Fruit fly (Drosophila melanogaster): ENCODE results near the gene CG46448.

Gene CG46448

DNA sequence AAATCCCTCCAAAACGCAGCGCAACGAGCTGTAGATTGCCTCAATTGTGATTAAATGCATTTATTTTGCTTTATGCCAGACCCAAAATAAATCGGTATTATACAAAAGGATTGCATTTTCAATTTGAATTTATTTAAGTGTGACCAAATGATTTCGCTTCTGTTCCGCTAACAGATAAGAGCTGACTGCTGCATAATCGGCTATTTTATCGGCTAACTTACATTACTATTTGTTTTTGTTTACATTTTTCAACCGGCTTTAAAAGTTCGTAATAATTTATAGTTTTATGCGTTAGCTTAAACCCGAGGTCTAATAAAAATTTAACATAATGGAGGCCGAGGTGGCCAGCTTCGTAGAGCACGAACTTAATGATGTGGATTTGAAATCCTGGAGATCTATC, 8.5 kb upstream of the CG46448 start, which contains the start of gene PIG-Wa (continued):
- peak; percentile 64 for TF ChIP-seq amos (GFP tag; IDR thresholded peaks at IDR 0.05; ENCODE audit: partially characterized antibody)
- TF ChIP-seq Dll (GFP tag; IDR thresholded peaks at IDR 0.05; ENCODE audit: partially characterized antibody), result 0 out of 4 replicates have a peak, but pooled peaks have one; percentile 17
- TF ChIP-seq Kr (GFP tag; optimal IDR thresholded peaks at IDR 0.05), result no peak
- TF ChIP-seq CG11504 (tag; optimal IDR thresholded peaks at IDR 0.05), result peak; percentile 13
- TF ChIP-seq Dref (GFP tag; IDR thresholded peaks at IDR 0.05), result peak; percentile 86
- TF ChIP-seq Myb (GFP tag; optimal IDR thresholded peaks at IDR 0.05), result peak; percentile 86
- TF ChIP-seq Dp (GFP tag; optimal IDR thresholded peaks at IDR 0.05), result peak; percentile 91
- no peak for TF ChIP-seq CG3995 (GFP tag; optimal IDR thresholded peaks at IDR 0.05)
- no peak for TF ChIP-seq CG11696 (GFP tag; IDR thresholded peaks at IDR 0.05)
- no peak for TF ChIP-seq CG9876 (GFP tag; optimal IDR thresholded peaks at IDR 0.05)
- no peak for TF ChIP-seq B-H2 (GFP tag; optimal IDR thresholded peaks at IDR 0.05)
- no peak for TF ChIP-seq sug (tag; optimal IDR thresholded peaks at IDR 0.05)
- no peak for TF ChIP-seq Aef1 (GFP tag; IDR thresholded peaks at IDR 0.05)
- TF ChIP-seq HmgZ (tag; optimal IDR thresholded peaks at IDR 0.05), result peak; percentile 13
- no peak for TF ChIP-seq repo (GFP tag; optimal IDR thresholded peaks at IDR 0.05)
- TF ChIP-seq bowl (GFP tag; IDR thresholded peaks at IDR 0.05), result no peak
- peak; percentile 90 for TF ChIP-seq Sry-δ (GFP tag; optimal IDR thresholded peaks at IDR 0.05)
- no peak for TF ChIP-seq CG11560 (tag; IDR thresholded peaks at IDR 0.05)
- TF ChIP-seq ranshi (GFP tag; IDR thresholded peaks at IDR 0.05), result no peak
- peak; percentile 55; the same call in 2 of the 3 replicates for TF ChIP-seq CG16813 (GFP tag; IDR thresholded peaks at IDR 0.05; ENCODE audit: partially characterized antibody)
- no peak for TF ChIP-seq fru (optimal IDR thresholded peaks at IDR 0.05)
- peak; percentile 96 for TF ChIP-seq MBD-R2 (GFP tag; IDR thresholded peaks at IDR 0.05)
- TF ChIP-seq CG15601 (tag; optimal IDR thresholded peaks at IDR 0.05), result peak; percentile 18
- peak; percentile 82 for TF ChIP-seq Elba2 (GFP tag; optimal IDR thresholded peaks at IDR 0.05)
- no peak for TF ChIP-seq CG1647 (GFP tag; optimal IDR thresholded peaks at IDR 0.05)
- TF ChIP-seq CG8290 (GFP tag; optimal IDR thresholded peaks at IDR 0.05), result no peak
- TF ChIP-seq CG8290 (tag; optimal IDR thresholded peaks at IDR 0.05), result peak in 1 of 2 experiments; percentile 18
- TF ChIP-seq sd (tag; optimal IDR thresholded peaks at IDR 0.05), result peak; percentile 56
- no peak for TF ChIP-seq mirr (GFP tag; optimal IDR thresholded peaks at IDR 0.05)
- TF ChIP-seq CG3163 (GFP tag; optimal IDR thresholded peaks at IDR 0.05), result no peak
- TF ChIP-seq CG11247 (GFP tag; IDR thresholded peaks at IDR 0.05), result no peak
- TF ChIP-seq Trl (optimal IDR thresholded peaks at IDR 0.05), result no peak
- TF ChIP-seq Trl (GFP tag; optimal IDR thresholded peaks at IDR 0.05), result peak; percentile 5
- TF ChIP-seq BEAF-32 (GFP tag; optimal IDR thresholded peaks at IDR 0.05), result peak; percentile 39
- TF ChIP-seq CG1603 (tag; optimal IDR thresholded peaks at IDR 0.05), result peak; percentile 56
- no peak for TF ChIP-seq CG4820 (GFP tag; optimal IDR thresholded peaks at IDR 0.05)
- TF ChIP-seq CG10366 (GFP tag; IDR thresholded peaks at IDR 0.05), result no peak
- no peak for TF ChIP-seq fd96Cb (tag; optimal IDR thresholded peaks at IDR 0.05)
- peak; percentile 39; the same call in 1 of the 3 replicates for TF ChIP-seq row (GFP tag; IDR thresholded peaks at IDR 0.05)
- peak; percentile 54 for TF ChIP-seq CG3847 (GFP tag; IDR thresholded peaks at IDR 0.05)
- TF ChIP-seq CG12391 (tag; optimal IDR thresholded peaks at IDR 0.05), result no peak
- no peak for TF ChIP-seq rib (GFP tag; IDR thresholded peaks at IDR 0.05)
- TF ChIP-seq CG2116 (GFP tag; optimal IDR thresholded peaks at IDR 0.05), result peak; percentile 31
- 0 out of 3 replicates have a peak, but pooled peaks have one; percentile 31 for TF ChIP-seq zfh1 (GFP tag; IDR thresholded peaks at IDR 0.05)
- TF ChIP-seq CG4328 (GFP tag; optimal IDR thresholded peaks at IDR 0.05), result no peak
- no peak for TF ChIP-seq CG8388 (GFP tag; optimal IDR thresholded peaks at IDR 0.05)
- no peak for TF ChIP-seq Six4 (GFP tag; optimal IDR thresholded peaks at IDR 0.05)
- no peak for TF ChIP-seq CG31441 (GFP tag; IDR thresholded peaks at IDR 0.05)
- peak; percentile 13 for TF ChIP-seq CoRest (tag; optimal IDR thresholded peaks at IDR 0.05)
- peak; percentile 80 for TF ChIP-seq nerfin-1 (tag; optimal IDR thresholded peaks at IDR 0.05)
- peak; percentile 62; the same call in 1 of the 3 replicates for TF ChIP-seq CG6791 (GFP tag; IDR thresholded peaks at IDR 0.05; ENCODE audit: partially characterized antibody)
- TF ChIP-seq Nf-YC (tag; optimal IDR thresholded peaks at IDR 0.05), result no peak

All from whole organism, embryonic.